Fruit fly (Drosophila melanogaster): ENCODE results near the gene X11Lbeta.
A peak's percentile ranks its signal among the peaks of the same experiment; 100 is the strongest.

X11Lbeta gene

dm6 chrX:10731801-10732200, 104.3 kb downstream of the X11Lbeta start (continued):
- TF ChIP-seq vvl (GFP tag; IDR thresholded peaks at IDR 0.05) = peak; percentile 75; the same call in 1 of the 2 replicates
- no peak for TF ChIP-seq hkb (optimal IDR thresholded peaks at IDR 0.05)
- peak; percentile 67 for TF ChIP-seq hkb (GFP tag; IDR thresholded peaks at IDR 0.05)
- TF ChIP-seq CG15696 (tag; optimal IDR thresholded peaks at IDR 0.05) = peak; percentile 46
- no peak for TF ChIP-seq CG1792 (GFP tag; optimal IDR thresholded peaks at IDR 0.05)
- no peak for TF ChIP-seq Nf-YC (tag; optimal IDR thresholded peaks at IDR 0.05)
- TF ChIP-seq CG12942 (GFP tag; optimal IDR thresholded peaks at IDR 0.05) = peak; percentile 9
- peak; percentile 60; the same call in 1 of the 2 replicates for TF ChIP-seq CG17328 (GFP tag; IDR thresholded peaks at IDR 0.05)
- peak; percentile 22 to 75 for TF ChIP-seq Hr51 (GFP tag; optimal IDR thresholded peaks at IDR 0.05)
- no peak for TF ChIP-seq B-H2 (GFP tag; optimal IDR thresholded peaks at IDR 0.05)
- no peak for TF ChIP-seq ara (GFP tag; IDR thresholded peaks at IDR 0.05)
- TF ChIP-seq ind (GFP tag; optimal IDR thresholded peaks at IDR 0.05) = peak; percentile 43
- TF ChIP-seq Dp (GFP tag; optimal IDR thresholded peaks at IDR 0.05) = no peak
- no peak for TF ChIP-seq CG6175 (GFP tag; IDR thresholded peaks at IDR 0.05)
- peak; percentile 77 for TF ChIP-seq Atf6 (GFP tag; IDR thresholded peaks at IDR 0.05)
- no peak for TF ChIP-seq D (optimal IDR thresholded peaks at IDR 0.05)
- peak; percentile 52 for TF ChIP-seq D (GFP tag; optimal IDR thresholded peaks at IDR 0.05)
- TF ChIP-seq br (optimal IDR thresholded peaks at IDR 0.05) = no peak
- no peak for TF ChIP-seq CG15479 (GFP tag; optimal IDR thresholded peaks at IDR 0.05)
- TF ChIP-seq ab (GFP tag; optimal IDR thresholded peaks at IDR 0.05) = no peak
- TF ChIP-seq Hr3 (GFP tag; optimal IDR thresholded peaks at IDR 0.05) = peak; percentile 65
- peak in 1 of 2 experiments; percentile 68 for TF ChIP-seq eve (GFP tag; optimal IDR thresholded peaks at IDR 0.05)
- TF ChIP-seq Oli (tag; optimal IDR thresholded peaks at IDR 0.05) = peak; percentile 66
- peak; percentile 69 for TF ChIP-seq unpg (GFP tag; optimal IDR thresholded peaks at IDR 0.05)
- TF ChIP-seq cas (GFP tag; IDR thresholded peaks at IDR 0.05) = no peak
- TF ChIP-seq CG1529 (GFP tag; optimal IDR thresholded peaks at IDR 0.05) = peak; percentile 20
- TF ChIP-seq shn (GFP tag; optimal IDR thresholded peaks at IDR 0.05) = no peak
- TF ChIP-seq run (tag; optimal IDR thresholded peaks at IDR 0.05) = no peak
- TF ChIP-seq CG14667 (GFP tag; IDR thresholded peaks at IDR 0.05) = no peak
- TF ChIP-seq corto (GFP tag; optimal IDR thresholded peaks at IDR 0.05) = no peak
- peak; percentile 69 for TF ChIP-seq Sox102F (GFP tag; optimal IDR thresholded peaks at IDR 0.05)
- TF ChIP-seq trh (GFP tag; optimal IDR thresholded peaks at IDR 0.05) = peak; percentile 15
- no peak for TF ChIP-seq gt (GFP tag; IDR thresholded peaks at IDR 0.05)
- TF ChIP-seq Max (GFP tag; optimal IDR thresholded peaks at IDR 0.05) = peak; percentile 15
- TF ChIP-seq cwo (GFP tag; optimal IDR thresholded peaks at IDR 0.05) = peak; percentile 56
- TF ChIP-seq CG7556 (GFP tag; optimal IDR thresholded peaks at IDR 0.05) = peak; percentile 81
- peak; percentile 61 for TF ChIP-seq CG13424 (tag; optimal IDR thresholded peaks at IDR 0.05)
- TF ChIP-seq Atf3 (GFP tag; optimal IDR thresholded peaks at IDR 0.05) = peak; percentile 18
- peak; percentile 32 for TF ChIP-seq tio (GFP tag; optimal IDR thresholded peaks at IDR 0.05)
- no peak for TF ChIP-seq Mes4 (GFP tag; optimal IDR thresholded peaks at IDR 0.05)
- no peak for TF ChIP-seq CG7987 (GFP tag; optimal IDR thresholded peaks at IDR 0.05)
- peak; percentile 52 for TF ChIP-seq HHEX (GFP tag; optimal IDR thresholded peaks at IDR 0.05)
- TF ChIP-seq sisA (GFP tag; IDR thresholded peaks at IDR 0.05) = no peak; the same call in 1 of the 2 replicates
- TF ChIP-seq CG17568 (GFP tag; optimal IDR thresholded peaks at IDR 0.05) = peak; percentile 10
- peak; percentile 80 for TF ChIP-seq CG8924 (tag; optimal IDR thresholded peaks at IDR 0.05)
- no peak for TF ChIP-seq NC2α (GFP tag; optimal IDR thresholded peaks at IDR 0.05)
- no peak for TF ChIP-seq dati (GFP tag; IDR thresholded peaks at IDR 0.05)
- no peak for TF ChIP-seq Doc3 (GFP tag; IDR thresholded peaks at IDR 0.05; ENCODE audit: partially characterized antibody)
- TF ChIP-seq crc (GFP tag; optimal IDR thresholded peaks at IDR 0.05) = no peak
